Worm (Caenorhabditis elegans) whole organism, L4/young adult: ENCODE data around the gene col-159.

Experiments
- W03F9.2 ChIP-seq: fragments of 150-350 bp; optimal IDR thresholded peaks from 2 replicates; lab custom pipeline; 2014; ENCODE audit warnings: missing biosample characterization, missing genetic modification characterization
- dao-5 ChIP-seq: sonication (generic microtip); optimal IDR thresholded peaks from 2 replicates; lab custom pipeline; 2016; ENCODE audit warnings: missing genotype, missing genetic modification characterization, moderate library complexity, missing compliant biosample characterization
- him-1 ChIP-seq: sonication (generic microtip); optimal IDR thresholded peaks from 2 replicates; lab custom pipeline; 2016; ENCODE audit warnings: missing genotype, missing genetic modification reagents, missing genetic modification characterization, missing compliant biosample characterization

Gene col-159

DNA sequence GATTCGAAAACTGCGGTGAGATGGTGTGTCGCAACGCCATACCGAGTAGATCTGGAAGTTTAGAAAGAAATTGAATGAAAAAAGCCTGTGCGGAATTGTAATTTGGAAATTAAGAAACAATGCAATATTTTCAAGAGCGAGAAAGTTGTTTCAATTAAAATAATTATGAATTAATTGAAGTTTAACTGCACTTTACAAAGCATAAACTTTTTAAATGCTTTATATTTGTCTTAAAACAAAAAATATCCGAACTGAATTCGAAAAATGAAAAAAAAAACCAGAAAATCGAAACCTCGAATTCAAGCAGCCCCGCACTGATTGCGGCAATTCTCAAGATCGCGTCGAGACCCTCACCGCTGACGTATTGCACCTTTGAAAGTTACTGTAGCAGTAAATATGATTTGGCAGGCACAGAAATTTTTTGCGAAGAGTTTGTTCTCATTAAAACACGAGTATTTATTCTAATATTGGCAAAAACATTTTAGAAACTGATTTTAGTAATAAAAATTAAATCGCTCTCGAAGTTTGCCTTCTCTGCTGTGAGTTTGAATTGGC lies 8.4 kb downstream of the col-159 start, which contains the start of gene sun-1:
Gene sun-1, minus strand, starts transcription at position 51 of the 555 bp plus-strand sequence.
- no peak for TF ChIP-seq dao-5
- no peak for TF ChIP-seq him-1 (tag; lab: Kevin White, UChicago)
- TF ChIP-seq W03F9.2 (tag; lab: Kevin White, UChicago), result no peak

DNA sequence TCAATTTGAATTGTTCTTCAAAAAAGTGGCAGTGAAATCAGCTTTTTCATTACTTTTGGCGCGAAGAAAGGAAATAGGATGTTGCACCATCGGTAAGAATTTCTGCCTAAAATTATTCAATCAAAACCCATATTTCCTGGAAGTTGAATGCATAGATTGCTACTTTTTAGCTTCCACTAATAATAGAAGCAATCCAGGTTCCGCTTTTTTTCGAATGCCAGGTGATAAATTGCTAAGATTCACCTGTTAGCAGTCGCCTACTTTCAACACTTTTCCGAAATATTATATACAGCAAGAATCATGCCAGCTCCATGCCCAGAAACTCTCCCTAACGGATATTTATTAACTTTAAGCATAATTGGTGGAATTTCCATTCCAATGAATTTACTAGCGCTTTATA lies 16.6 kb downstream of the col-159 start, which contains the start of gene sri-6:
Gene sri-6, plus strand, starts transcription at position 301 of the 400 bp plus-strand sequence.
- TF ChIP-seq W03F9.2 (tag; lab: Kevin White, UChicago) (no peak), dao-5 (no peak), him-1 (tag; lab: Kevin White, UChicago) (no peak)

DNA sequence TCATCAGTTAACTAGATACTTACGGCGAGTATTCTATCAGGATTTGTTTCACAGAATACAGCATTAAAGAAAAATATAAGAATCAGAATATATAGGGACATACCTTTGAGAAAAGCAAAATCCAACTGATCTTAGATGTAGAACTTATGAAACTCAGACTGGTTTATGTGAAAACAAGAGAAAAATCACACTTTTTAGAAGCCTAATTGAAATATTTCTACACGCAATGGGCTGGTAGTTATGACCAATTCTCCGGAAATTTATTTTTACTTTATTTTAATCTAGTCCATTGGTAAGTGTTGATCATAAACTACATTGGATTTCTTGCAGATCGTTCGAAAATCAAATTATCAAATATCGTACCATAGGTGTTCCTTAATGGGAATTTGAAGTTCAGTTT lies 17.8 kb downstream of the col-159 start, which contains the start of gene T09E8.4:
Gene T09E8.4, minus strand, starts transcription at position 101 of the 400 bp plus-strand sequence.
- TF ChIP-seq him-1 (tag; lab: Kevin White, UChicago) (no peak), dao-5 (no peak), W03F9.2 (tag; lab: Kevin White, UChicago) (no peak)

DNA sequence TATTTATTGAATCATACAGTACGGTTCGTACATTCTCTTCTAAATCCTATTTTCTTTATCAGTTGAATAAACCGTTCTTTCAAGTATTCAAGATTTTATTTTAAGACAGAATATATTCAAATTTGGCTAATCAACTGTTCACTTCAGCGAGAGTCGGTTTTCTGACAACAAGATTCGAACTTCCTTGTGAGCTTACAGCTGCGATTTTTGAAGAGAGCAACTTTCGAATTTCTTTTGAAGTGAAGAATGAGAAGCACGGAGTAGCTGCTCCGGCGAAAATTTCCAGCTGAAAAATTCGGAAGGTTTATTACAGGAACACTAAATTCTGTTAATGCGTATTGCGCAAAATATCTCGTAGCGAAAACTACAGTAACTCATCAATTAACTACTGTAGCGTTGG lies 20.5 kb downstream of the col-159 start:
- TF ChIP-seq W03F9.2 (tag; lab: Kevin White, UChicago) (no peak), him-1 (tag; lab: Kevin White, UChicago) (no peak), dao-5 (no peak)

DNA sequence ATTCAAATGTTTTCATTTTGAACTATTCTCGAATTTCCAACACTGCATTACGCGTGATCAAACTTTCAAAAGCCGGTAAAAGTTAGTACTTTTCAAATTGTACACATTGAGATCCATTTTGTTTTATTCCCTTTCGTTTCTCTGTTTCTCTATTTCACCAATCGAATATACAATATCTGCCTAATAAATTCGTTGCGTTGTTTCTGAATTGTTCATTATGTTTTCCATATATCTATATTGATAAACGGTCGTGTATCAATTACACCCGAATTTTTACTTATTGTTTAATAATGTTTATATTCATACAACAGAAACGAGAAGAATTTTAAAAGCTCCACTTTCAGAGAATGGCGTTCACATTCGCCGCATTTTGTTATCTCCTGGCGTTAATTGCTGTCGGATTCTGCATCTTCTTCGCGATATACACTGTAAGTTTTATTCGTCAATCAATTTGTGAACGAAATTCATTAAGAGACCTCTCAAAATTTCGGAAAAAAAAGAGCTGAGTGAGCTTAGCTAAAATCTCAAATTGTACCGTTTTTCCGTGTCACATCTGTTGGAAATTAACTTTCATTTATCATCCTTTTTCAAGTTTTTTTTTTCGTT lies 21.9 kb downstream of the col-159 start, which contains the start of gene cni-1:
Gene cni-1, plus strand, starts transcription at position 345 of the 606 bp plus-strand sequence.
- no peak for TF ChIP-seq him-1 (tag; lab: Kevin White, UChicago)
- no peak for TF ChIP-seq W03F9.2 (tag; lab: Kevin White, UChicago)
- no peak for TF ChIP-seq dao-5

DNA sequence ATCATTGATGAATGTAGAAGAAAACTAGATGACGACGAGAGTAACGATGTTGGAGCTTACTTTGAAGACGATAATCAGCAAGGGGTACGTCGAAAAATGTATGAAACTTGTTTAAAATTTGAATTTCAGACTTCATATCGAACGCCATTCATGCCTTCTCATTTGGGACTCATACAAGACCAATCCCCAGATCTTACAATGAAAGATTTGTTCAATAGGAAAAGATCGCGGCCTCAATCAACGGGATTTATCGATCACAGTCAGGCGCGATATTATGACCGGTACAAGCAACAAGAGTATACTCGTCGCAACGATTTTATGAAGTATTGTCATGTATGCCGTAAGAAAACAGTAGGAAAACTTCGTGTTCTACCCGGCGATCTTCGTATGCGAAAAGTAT lies 25.2 kb downstream of the col-159 start:
- no peak for TF ChIP-seq him-1 (tag; lab: Kevin White, UChicago)
- TF ChIP-seq dao-5, result no peak
- no peak for TF ChIP-seq W03F9.2 (tag; lab: Kevin White, UChicago)

DNA sequence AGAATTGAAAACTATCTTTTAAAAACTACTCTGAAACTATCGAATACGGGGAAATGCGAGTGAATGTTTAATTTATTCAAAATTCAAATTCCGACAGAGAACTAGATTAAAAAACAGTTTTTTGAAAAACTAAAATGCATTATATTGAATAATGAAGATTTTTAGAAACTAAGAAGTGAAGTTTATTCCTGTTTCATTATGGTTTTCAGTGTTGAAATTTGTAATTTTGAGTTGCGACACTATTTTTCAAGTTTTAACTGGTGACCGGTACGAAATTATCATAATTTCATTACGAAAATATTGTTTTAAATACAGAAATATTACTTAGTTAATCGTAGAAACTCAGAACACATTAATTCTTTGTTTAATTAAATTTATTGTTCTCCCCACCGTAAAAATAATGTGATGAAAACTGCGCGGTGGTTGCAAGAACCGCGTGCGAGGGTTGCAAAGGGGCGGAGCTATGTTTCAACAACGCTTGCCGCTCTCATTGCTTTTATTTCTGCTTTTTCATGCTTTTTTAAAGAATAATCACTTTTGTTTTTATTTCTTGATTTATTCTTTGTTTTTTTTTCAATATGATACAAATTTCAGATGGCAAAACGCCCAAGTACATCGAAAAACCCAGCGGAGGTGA lies 25.7 kb downstream of the col-159 start, which contains the start of gene him-17:
Gene him-17, plus strand, starts transcription at position 595 of the 637 bp plus-strand sequence.
- TF ChIP-seq dao-5 (no peak), W03F9.2 (tag; lab: Kevin White, UChicago) (peak; percentile 62)

DNA sequence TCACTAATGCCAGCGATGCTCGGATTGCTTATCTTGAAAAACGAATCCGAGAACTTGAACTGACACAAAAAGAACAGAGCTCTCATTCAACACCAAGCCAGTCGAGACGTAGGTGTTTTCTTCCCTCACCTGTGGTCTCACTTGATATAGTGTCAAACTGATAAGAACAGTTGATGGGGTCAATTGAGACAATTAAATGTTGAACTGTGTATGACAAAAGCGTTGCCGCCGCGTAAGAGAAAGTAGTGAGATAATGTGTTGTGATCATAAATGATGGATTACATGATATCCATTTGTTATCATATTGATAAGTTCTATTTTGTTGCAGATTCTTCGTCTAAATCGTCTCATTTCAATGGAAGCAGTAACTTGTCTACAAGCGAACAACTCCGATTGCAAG lies 28.3 kb downstream of the col-159 start:
- TF ChIP-seq dao-5 (no peak), him-1 (tag; lab: Kevin White, UChicago) (no peak), W03F9.2 (tag; lab: Kevin White, UChicago) (no peak)

DNA sequence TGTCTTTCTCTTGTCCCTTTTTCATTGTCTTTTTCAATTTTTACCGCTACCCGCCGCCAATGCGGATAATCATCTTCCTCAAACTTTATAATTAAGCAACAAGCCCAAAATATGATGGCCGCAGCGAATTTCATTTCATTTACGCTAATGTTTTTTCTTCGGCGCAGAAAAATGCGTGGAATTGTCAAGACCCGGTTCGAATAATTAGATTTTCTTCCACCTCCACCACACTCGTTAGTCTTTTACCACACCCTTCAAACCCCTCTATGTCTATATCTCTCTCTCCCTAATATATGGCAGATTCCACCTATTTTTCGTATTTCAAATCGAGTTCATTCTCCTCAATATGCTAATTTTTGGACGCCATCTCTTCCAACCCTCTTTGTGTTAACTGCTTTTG lies 31.5 kb downstream of the col-159 start:
- TF ChIP-seq him-1 (tag; lab: Kevin White, UChicago) (no peak), W03F9.2 (tag; lab: Kevin White, UChicago) (no peak), dao-5 (no peak)

DNA sequence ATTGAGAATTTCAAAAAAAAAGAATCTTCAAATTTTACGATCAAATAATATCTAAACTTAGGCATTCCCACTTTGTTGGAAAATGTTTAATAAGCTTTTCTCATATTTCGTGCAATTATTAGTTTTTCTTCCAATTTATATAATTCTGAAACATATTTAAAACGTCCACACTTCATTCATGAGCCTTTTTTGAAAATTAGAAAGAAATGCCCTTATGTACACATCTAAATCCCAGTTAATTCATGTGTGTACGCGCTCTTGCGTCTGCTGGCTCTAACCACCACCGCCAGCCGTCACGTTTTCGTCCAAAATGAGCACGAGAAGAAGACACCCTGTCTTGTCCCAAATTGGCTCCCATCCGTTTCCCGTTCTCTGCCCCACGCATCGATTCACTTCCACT lies 35.4 kb downstream of the col-159 start:
- TF ChIP-seq dao-5, result no peak
- no peak for TF ChIP-seq W03F9.2 (tag; lab: Kevin White, UChicago)
- TF ChIP-seq him-1 (tag; lab: Kevin White, UChicago), result no peak

DNA sequence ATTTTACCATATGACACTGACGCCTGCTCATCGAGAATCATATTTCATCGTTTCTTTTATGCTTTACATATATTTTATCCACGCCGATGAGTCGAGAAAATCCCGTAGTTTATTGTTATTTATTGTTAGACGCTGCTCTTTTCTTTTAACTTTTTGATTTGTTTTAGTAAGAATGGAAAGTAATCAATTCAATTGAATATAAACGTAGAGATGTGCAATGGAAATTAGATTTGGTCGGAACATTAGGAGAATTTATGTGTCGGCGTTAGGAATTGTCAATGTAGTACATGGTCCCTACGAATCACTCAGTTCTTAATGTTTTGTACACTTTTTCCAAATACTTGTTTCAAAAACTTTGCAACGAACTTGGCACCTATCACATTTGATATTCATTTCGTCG lies 36.7 kb downstream of the col-159 start:
- TF ChIP-seq W03F9.2 (tag; lab: Kevin White, UChicago) (no peak), dao-5 (no peak), him-1 (tag; lab: Kevin White, UChicago) (no peak)

DNA sequence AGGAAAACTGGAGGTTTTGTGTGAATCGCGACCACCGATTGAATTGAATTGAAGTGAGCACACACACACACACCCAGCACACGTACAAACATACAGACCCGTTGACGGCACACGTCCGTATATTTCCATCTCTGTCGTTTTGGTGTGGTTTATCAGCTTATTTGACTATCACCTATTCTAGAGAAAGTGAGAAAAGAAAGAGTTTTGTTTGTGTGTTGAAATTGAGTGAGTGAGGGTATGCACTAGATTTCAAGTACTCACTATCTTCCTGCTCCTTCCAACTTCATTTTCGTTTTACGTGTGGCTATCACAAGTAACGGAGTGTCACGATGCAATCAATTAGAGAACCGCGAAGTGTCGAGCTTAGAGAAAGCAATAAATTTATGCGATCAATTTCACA lies 38.1 kb downstream of the col-159 start:
- TF ChIP-seq dao-5 (no peak), him-1 (tag; lab: Kevin White, UChicago) (no peak), W03F9.2 (tag; lab: Kevin White, UChicago) (no peak)

DNA sequence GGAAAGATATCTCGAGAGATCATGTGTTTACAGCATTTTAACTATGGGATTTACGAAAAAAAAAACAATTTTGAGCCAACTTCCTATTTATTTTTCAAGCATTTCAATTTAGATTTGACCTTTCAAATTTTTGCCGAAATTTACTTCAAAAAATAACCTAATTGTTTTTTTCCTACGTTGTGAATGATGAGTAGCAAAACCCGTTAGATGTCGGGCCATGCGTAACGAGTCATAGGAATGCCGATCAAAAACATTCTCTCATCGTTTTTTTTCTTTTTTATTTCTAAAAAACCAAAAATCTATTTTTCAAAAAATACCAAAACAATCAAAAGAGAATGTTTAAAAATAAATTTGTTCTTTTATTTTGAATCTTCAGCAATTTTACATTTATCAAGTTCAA lies 39.1 kb downstream of the col-159 start:
- TF ChIP-seq dao-5, result no peak
- TF ChIP-seq W03F9.2 (tag; lab: Kevin White, UChicago), result no peak
- no peak for TF ChIP-seq him-1 (tag; lab: Kevin White, UChicago)

DNA sequence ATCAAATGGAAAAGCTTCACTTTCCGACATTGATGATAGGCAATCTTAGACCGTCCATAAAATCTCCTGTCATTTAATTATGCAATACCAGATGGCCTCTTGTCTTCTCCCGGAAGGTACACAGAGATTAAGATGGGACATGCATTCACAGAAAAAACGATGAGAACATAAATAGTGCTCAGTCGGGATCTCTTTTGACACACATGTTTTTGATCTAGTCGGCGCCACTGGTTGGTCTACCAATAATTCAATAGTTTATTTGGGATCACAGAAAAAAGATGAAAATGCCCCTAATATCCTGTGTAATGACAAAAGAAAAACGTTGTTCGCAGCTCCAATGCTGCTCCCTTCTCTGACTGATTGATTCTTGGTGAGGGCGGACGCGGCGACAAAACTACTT lies 40.9 kb downstream of the col-159 start:
- TF ChIP-seq W03F9.2 (tag; lab: Kevin White, UChicago), result no peak
- TF ChIP-seq him-1 (tag; lab: Kevin White, UChicago), result no peak
- no peak for TF ChIP-seq dao-5
